Worm (Caenorhabditis elegans) whole organism, young adult: Measurements from ENCODE around the gene acr-8.

Experiments used
- F55B11.4 ChIP-seq: sonication (generic microtip); optimal IDR thresholded peaks from 2 replicates; lab custom pipeline; 2016; ENCODE audit warnings: missing compliant biosample characterization, missing genetic modification characterization, borderline replicate concordance; ENCODE audit not compliant: insufficient read depth
- K11D2.4 ChIP-seq: fragments of 200-800 bp; sonication (Bioruptor generic); IDR thresholded peaks from 2 replicates; pipeline ENCODE4 v1.3.6; 2022; ENCODE audit warnings: missing genetic modification reagents, missing genetic modification characterization, missing compliant biosample characterization
- K12H6.12 ChIP-seq: fragments of 200-800 bp; sonication (Bioruptor generic); optimal IDR thresholded peaks from 2 replicates; lab custom pipeline; 2018; ENCODE audit warnings: mild to moderate bottlenecking, missing genetic modification characterization, missing compliant biosample characterization
- Y53G8AR.9 ChIP-seq: fragments of 200-800 bp; sonication (Bioruptor generic); conservative IDR thresholded peaks from 2 replicates; pipeline ENCODE4 v1.3.6; 2022; ENCODE audit warnings: missing genetic modification reagents, missing genetic modification characterization, missing compliant biosample characterization
- Y95B8A.8 ChIP-seq: fragments of 200-800 bp; sonication (Bioruptor generic); IDR thresholded peaks from 2 replicates; pipeline ENCODE4 v1.3.6; 2022; ENCODE audit warnings: missing genetic modification reagents, missing genetic modification characterization, missing compliant biosample characterization
- akir-1 ChIP-seq: fragments of 200-800 bp; sonication (Bioruptor generic); optimal IDR thresholded peaks from 2 replicates; lab custom pipeline; 2018; ENCODE audit warnings: mild to moderate bottlenecking, missing genetic modification characterization, moderate library complexity, missing compliant biosample characterization
- aptf-3 ChIP-seq: fragments of 200-800 bp; sonication (Bioruptor generic); IDR thresholded peaks from 2 replicates; pipeline ENCODE4 v1.3.6; 2022; ENCODE audit warnings: missing genetic modification characterization, missing compliant biosample characterization
- cebp-1 ChIP-seq, 2 experiments: fragments of 200-800 bp in 1 of 2; sonication (Bioruptor generic) in 1 of 2; sonication (generic microtip) in 1 of 2; IDR thresholded peaks in 1 of 2; optimal IDR thresholded peaks in 1 of 2; 2 replicates each; pipeline versions ENCODE4 v1.3.6 to Lab custom; 2017 to 2022; ENCODE audit warnings: missing compliant biosample characterization in 2 of 2, missing genetic modification characterization in 2 of 2, mild to moderate bottlenecking in 1 of 2, missing genetic modification reagents in 1 of 2, moderate library complexity in 1 of 2
- cebp-2 ChIP-seq: fragments of 200-800 bp; sonication (Bioruptor generic); IDR thresholded peaks from 2 replicates; pipeline ENCODE4 v1.3.6; 2022; ENCODE audit warnings: missing genetic modification characterization, missing compliant biosample characterization
- ceh-40 ChIP-seq: fragments of 200-800 bp; sonication (Bioruptor generic); IDR thresholded peaks from 2 replicates; pipeline ENCODE4 v1.3.6; 2022; ENCODE audit warnings: missing genetic modification characterization, missing compliant biosample characterization
- ceh-91 ChIP-seq: fragments of 200-800 bp; sonication (Bioruptor generic); IDR thresholded peaks from 2 replicates; pipeline ENCODE4 v1.3.6; 2022; ENCODE audit warnings: missing genetic modification reagents, missing genetic modification characterization, missing compliant biosample characterization
- dox-1 ChIP-seq: fragments of 200-800 bp; sonication (Bioruptor generic); IDR thresholded peaks from 2 replicates; pipeline ENCODE4 v1.3.6; 2022; ENCODE audit warnings: missing genetic modification reagents, missing genetic modification characterization, missing compliant biosample characterization
- dpl-1 ChIP-seq: fragments of 150-350 bp; optimal IDR thresholded peaks from 2 replicates; lab custom pipeline; 2014; ENCODE audit warnings: missing biosample characterization, missing genetic modification reagents, missing genetic modification characterization
- egl-18 ChIP-seq: fragments of 200-800 bp; sonication (Bioruptor generic); IDR thresholded peaks from 2 replicates; pipeline ENCODE4 v1.3.6; 2022; ENCODE audit warnings: missing genetic modification reagents, missing genetic modification characterization, missing compliant biosample characterization
- gei-17 ChIP-seq: fragments of 200-800 bp; sonication (Bioruptor generic); optimal IDR thresholded peaks from 2 replicates; lab custom pipeline; 2018; ENCODE audit warnings: mild to moderate bottlenecking, missing genetic modification characterization, missing compliant biosample characterization
- hlh-26 ChIP-seq: fragments of 200-800 bp; sonication (Bioruptor generic); conservative IDR thresholded peaks from 2 replicates; pipeline ENCODE4 v1.3.6; 2022; ENCODE audit warnings: missing genetic modification reagents, missing genetic modification characterization, missing compliant biosample characterization
- hrde-1 ChIP-seq: sonication (generic microtip); optimal IDR thresholded peaks from 2 replicates; lab custom pipeline; 2016; ENCODE audit warnings: missing genetic modification characterization, mild to moderate bottlenecking, missing compliant biosample characterization, moderate library complexity, missing genotype, missing genetic modification reagents, borderline replicate concordance
- hsf-1 ChIP-seq: fragments of 200-800 bp; sonication (Bioruptor generic); IDR thresholded peaks from 2 replicates; pipeline ENCODE4 v1.3.6; 2022; ENCODE audit warnings: missing genetic modification reagents, missing genetic modification characterization, missing compliant biosample characterization
- let-607 ChIP-seq, 2 experiments: fragments of 200-800 bp in 1 of 2; sonication (Bioruptor generic) in 1 of 2; sonication (generic microtip) in 1 of 2; optimal IDR thresholded peaks; 2 replicates each; lab custom pipeline; 2016 to 2018; ENCODE audit warnings: mild to moderate bottlenecking in 2 of 2, missing compliant biosample characterization in 2 of 2, missing genetic modification characterization in 2 of 2, moderate library complexity in 2 of 2, missing genotype in 1 of 2
- lin-26 ChIP-seq: fragments of 200-800 bp; sonication (Bioruptor generic); IDR thresholded peaks from 2 replicates; pipeline ENCODE4 v1.3.6; 2022; ENCODE audit warnings: missing genetic modification reagents, missing genetic modification characterization, missing compliant biosample characterization
- lin-35 ChIP-seq, 3 experiments: fragments of 150-350 bp in 2 of 3; sonication (generic microtip) in 1 of 3; optimal IDR thresholded peaks; 2 replicates each; lab custom pipeline; 2014 to 2018; ENCODE audit warnings: missing biosample characterization in 3 of 3, missing genetic modification characterization in 3 of 3, missing genetic modification reagents in 3 of 3
- lin-40 ChIP-seq: sonication (generic microtip); optimal IDR thresholded peaks from 2 replicates; lab custom pipeline; 2016; ENCODE audit warnings: missing genetic modification characterization, mild to moderate bottlenecking, missing compliant biosample characterization, missing genotype, missing genetic modification reagents
- lin-54 ChIP-seq: fragments of 200-800 bp; sonication (Bioruptor generic); optimal IDR thresholded peaks from 2 replicates; lab custom pipeline; 2018; ENCODE audit warnings: mild to moderate bottlenecking, missing genetic modification characterization, missing compliant biosample characterization
- lir-1 ChIP-seq: fragments of 200-800 bp; sonication (Bioruptor generic); conservative IDR thresholded peaks from 2 replicates; pipeline ENCODE4 v1.3.6; 2022; ENCODE audit warnings: missing genetic modification reagents, missing genetic modification characterization, missing compliant biosample characterization
- madf-10 ChIP-seq: sonication (generic microtip); optimal IDR thresholded peaks from 2 replicates; lab custom pipeline; 2016; ENCODE audit warnings: mild to moderate bottlenecking, missing genetic modification characterization, missing compliant biosample characterization
- mcd-1 ChIP-seq: fragments of 200-800 bp; sonication (Bioruptor generic); IDR thresholded peaks from 2 replicates; pipeline ENCODE4 v1.3.6; 2022; ENCODE audit warnings: missing genetic modification reagents, missing genetic modification characterization, missing compliant biosample characterization
- mel-28 ChIP-seq: sonication (generic microtip); optimal IDR thresholded peaks from 2 replicates; lab custom pipeline; 2016; ENCODE audit warnings: borderline replicate concordance, mild to moderate bottlenecking, missing genetic modification characterization, missing compliant biosample characterization
- nfya-1 ChIP-seq: sonication (generic microtip); optimal IDR thresholded peaks from 2 replicates; lab custom pipeline; 2017; ENCODE audit warnings: antibody characterized with exemption, missing compliant biosample characterization, missing genetic modification characterization, borderline replicate concordance; ENCODE audit not compliant: insufficient read depth
- nhr-80 ChIP-seq: sonication (generic microtip); optimal IDR thresholded peaks from 2 replicates; lab custom pipeline; 2016; ENCODE audit warnings: missing genetic modification characterization, missing compliant biosample characterization
- pbrm-1 ChIP-seq: fragments of 200-800 bp; sonication (Bioruptor generic); IDR thresholded peaks from 2 replicates; pipeline ENCODE4 v1.3.6; 2022; ENCODE audit warnings: missing genetic modification reagents, missing genetic modification characterization, missing compliant biosample characterization
- rcor-1 ChIP-seq: fragments of 200-800 bp; sonication (Bioruptor generic); IDR thresholded peaks from 2 replicates; pipeline ENCODE4 v1.3.6; 2022; ENCODE audit warnings: missing genetic modification reagents, missing genetic modification characterization, missing compliant biosample characterization
- repo-1 ChIP-seq: sonication (generic microtip); optimal IDR thresholded peaks from 2 replicates; lab custom pipeline; 2017; ENCODE audit warnings: mild to moderate bottlenecking, missing genetic modification characterization, missing compliant biosample characterization
- sdz-38 ChIP-seq: sonication (generic microtip); optimal IDR thresholded peaks from 2 replicates; lab custom pipeline; 2016; ENCODE audit warnings: missing genotype, missing genetic modification characterization, missing compliant biosample characterization
- snpc-1.3 ChIP-seq: sonication (generic microtip); optimal IDR thresholded peaks from 2 replicates; lab custom pipeline; 2017; ENCODE audit warnings: missing genetic modification characterization, mild to moderate bottlenecking, missing compliant biosample characterization, antibody characterized with exemption, moderate library complexity, missing genotype, missing genetic modification reagents; ENCODE audit not compliant: insufficient read depth
- snpc-4 ChIP-seq, 5 experiments: fragments of 150-350 bp in 1 of 5; sonication (generic microtip) in 4 of 5; optimal IDR thresholded peaks; 2 replicates each; lab custom pipeline; 2014 to 2018; ENCODE audit warnings: missing genetic modification characterization in 5 of 5, missing biosample characterization in 3 of 5, antibody characterized with exemption in 2 of 5, mild to moderate bottlenecking in 2 of 5, missing compliant biosample characterization in 2 of 5, missing genotype in 2 of 5, moderate library complexity in 2 of 5, missing genetic modification reagents in 1 of 5
- xnd-1 ChIP-seq: sonication (generic microtip); optimal IDR thresholded peaks from 2 replicates; lab custom pipeline; 2016; ENCODE audit warnings: missing genotype, missing genetic modification reagents, missing genetic modification characterization, missing compliant biosample characterization
- zfh-2 ChIP-seq: fragments of 200-800 bp; sonication (Bioruptor generic); conservative IDR thresholded peaks from 2 replicates; pipeline ENCODE4 v1.3.6; 2022; ENCODE audit warnings: missing genetic modification reagents, missing genetic modification characterization, missing compliant biosample characterization
- ztf-26 ChIP-seq: sonication (generic microtip); optimal IDR thresholded peaks from 2 replicates; lab custom pipeline; 2017; ENCODE audit warnings: missing genetic modification characterization, missing compliant biosample characterization
- ztf-28 ChIP-seq: fragments of 200-800 bp; sonication (Bioruptor generic); IDR thresholded peaks from 2 replicates; pipeline ENCODE4 v1.3.6; 2022; ENCODE audit warnings: missing genetic modification reagents, missing genetic modification characterization, missing compliant biosample characterization
- ztf-6 ChIP-seq: fragments of 200-800 bp; sonication (Bioruptor generic); IDR thresholded peaks from 2 replicates; pipeline ENCODE4 v1.3.6; 2022; ENCODE audit warnings: missing genetic modification reagents, missing genetic modification characterization, missing compliant biosample characterization

The acr-8 gene

ce11 chrX:10392792-10393191 lies 19.7 kb upstream of the acr-8 start (continued):
- TF ChIP-seq Y95B8A.8 (GFP tag; lab: Robert Waterston, UW), result no peak
- TF ChIP-seq hrde-1 (tag; lab: Kevin White, UChicago), result no peak
- TF ChIP-seq mcd-1 (GFP tag; lab: Robert Waterston, UW), result no peak
- TF ChIP-seq K12H6.12 (tag; lab: Kevin White, UChicago), result no peak

ce11 chrX:10393362-10393761 lies 19.2 kb upstream of the acr-8 start:
- no peak for TF ChIP-seq xnd-1
- no peak for TF ChIP-seq sdz-38 (tag; lab: Kevin White, UChicago)
- no peak for TF ChIP-seq cebp-2 (GFP tag; lab: Robert Waterston, UW)
- TF ChIP-seq ztf-28 (GFP tag; lab: Robert Waterston, UW), result no peak
- TF ChIP-seq snpc-4 (GFP tag; optimal IDR thresholded peaks at IDR 0.05; lab: Kevin White, UChicago), result no peak
- TF ChIP-seq snpc-4 (tag; optimal IDR thresholded peaks at IDR 0.05; lab: Kevin White, UChicago), result no peak
- no peak for TF ChIP-seq K11D2.4 (GFP tag; lab: Robert Waterston, UW)

ce11 chrX:10394238-10394637 lies 18.3 kb upstream of the acr-8 start:
- no peak for TF ChIP-seq gei-17 (GFP tag; lab: Kevin White, UChicago)
- TF ChIP-seq akir-1 (GFP tag; lab: Kevin White, UChicago), result no peak
- no peak for TF ChIP-seq dpl-1 (GFP tag; lab: Kevin White, UChicago)
- TF ChIP-seq madf-10 (tag; lab: Kevin White, UChicago), result no peak
- no peak for TF ChIP-seq ceh-40 (GFP tag; lab: Robert Waterston, UW)
- TF ChIP-seq cebp-1 (GFP tag; IDR thresholded peaks at IDR 0.05; lab: Robert Waterston, UW), result no peak
- TF ChIP-seq cebp-1 (tag; optimal IDR thresholded peaks at IDR 0.05; lab: Kevin White, UChicago), result peak; percentile 29
- no peak for TF ChIP-seq nfya-1 (tag; lab: Kevin White, UChicago)
- no peak for TF ChIP-seq ztf-26
- peak; percentile 63 for TF ChIP-seq nhr-80 (tag; lab: Kevin White, UChicago)
- TF ChIP-seq hsf-1 (GFP tag; lab: Robert Waterston, UW), result 0 out of 2 replicates have a peak, but pooled peaks have one; percentile 13
- TF ChIP-seq F55B11.4 (tag; lab: Kevin White, UChicago), result no peak
- no peak for TF ChIP-seq Y95B8A.8 (GFP tag; lab: Robert Waterston, UW)
- TF ChIP-seq repo-1 (tag; lab: Kevin White, UChicago), result no peak
- peak; percentile 62; the same call in 1 of the 2 replicates for TF ChIP-seq dox-1 (GFP tag; lab: Robert Waterston, UW)
- no peak for TF ChIP-seq Y53G8AR.9 (GFP tag; lab: Robert Waterston, UW)
- no peak for TF ChIP-seq let-607 (tag; optimal IDR thresholded peaks at IDR 0.05; lab: Kevin White, UChicago)

- TF ChIP-seq ztf-28 (GFP tag; lab: Robert Waterston, UW) (no peak), lin-54 (GFP tag; lab: Kevin White, UChicago) (no peak), lin-26 (GFP tag; lab: Robert Waterston, UW) (no peak), hlh-26 (no peak), K12H6.12 (tag; lab: Kevin White, UChicago) (no peak), lir-1 (no peak), rcor-1 (GFP tag; lab: Robert Waterston, UW) (no peak), lin-40 (tag; lab: Kevin White, UChicago) (no peak), egl-18 (no peak), ztf-6 (no peak), aptf-3 (GFP tag; lab: Robert Waterston, UW) (no peak), lin-35 (GFP tag; optimal IDR thresholded peaks at IDR 0.05; lab: Kevin White, UChicago) (no peak), pbrm-1 (GFP tag; lab: Robert Waterston, UW) (no peak), snpc-1.3 (tag; lab: Kevin White, UChicago) (no peak), ceh-91 (GFP tag; lab: Robert Waterston, UW) (no peak), zfh-2 (GFP tag; lab: Robert Waterston, UW) (no peak), mel-28 (tag; lab: Kevin White, UChicago) (no peak)
- TF ChIP-seq, all 124 proteins: peak for 0
Measured at ce11 chrX:10395177-10395576, 17.3 kb upstream of the acr-8 start.
